Fruit fly (Drosophila melanogaster): ENCODE data around the gene pip.
A peak's percentile ranks its signal among the peaks of the same experiment; 100 is the strongest.

Gene pip

dm6 chr3L:19268720-19269401 is 68.5 kb downstream of the pip start, which contains the start of the genes Aldh7A1 and CG14085:
Gene Aldh7A1 (minus strand): TSS chr3L:19268913.
Gene CG14085 (plus strand): TSS chr3L:19269351.
- no peak for TF ChIP-seq Dll (optimal IDR thresholded peaks at IDR 0.05)
- no peak for TF ChIP-seq usp (GFP tag; optimal IDR thresholded peaks at IDR 0.05)
- no peak for TF ChIP-seq pan (optimal IDR thresholded peaks at IDR 0.05)
- TF ChIP-seq CG8478 (optimal IDR thresholded peaks at IDR 0.05) = no peak
- TF ChIP-seq psq (optimal IDR thresholded peaks at IDR 0.05) = no peak

DNA sequence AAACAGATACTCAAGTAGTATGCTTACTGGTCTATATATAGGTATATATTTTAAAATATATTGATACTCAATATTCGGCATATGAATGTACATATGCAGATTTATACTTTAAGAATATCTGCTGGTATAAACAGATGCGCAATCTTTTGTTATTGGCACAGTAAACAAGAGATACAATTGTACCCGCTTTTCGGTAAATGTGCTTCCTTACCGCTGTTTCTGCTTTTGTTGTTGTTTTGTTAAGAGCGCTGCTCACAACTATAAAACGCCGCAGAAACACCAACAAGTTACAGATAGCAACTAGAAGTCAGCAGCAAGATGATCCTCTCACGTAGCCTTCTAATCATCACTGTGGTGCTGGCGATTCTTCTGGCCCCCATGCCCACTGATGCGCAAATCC is 71.6 kb downstream of the pip start, which contains the start of gene CG45081:
Gene CG45081 (plus strand): TSS at position 301 of the 400 bp plus-strand sequence.
- TF ChIP-seq psq (optimal IDR thresholded peaks at IDR 0.05) = no peak

- no peak for TF ChIP-seq EcR (GFP tag; optimal IDR thresholded peaks at IDR 0.05)
- no peak for TF ChIP-seq CG8478 (optimal IDR thresholded peaks at IDR 0.05)
- TF ChIP-seq pan (optimal IDR thresholded peaks at IDR 0.05) = no peak
- no peak for TF ChIP-seq Dll (optimal IDR thresholded peaks at IDR 0.05)
- no peak for TF ChIP-seq usp (GFP tag; optimal IDR thresholded peaks at IDR 0.05)
- TF ChIP-seq psq (optimal IDR thresholded peaks at IDR 0.05) = no peak
Observed at dm6 chr3L:19264141-19264487, 73.3 kb downstream of the pip start, which contains the start of gene Max. Gene Max (minus strand): TSS chr3L:19264184.

DNA sequence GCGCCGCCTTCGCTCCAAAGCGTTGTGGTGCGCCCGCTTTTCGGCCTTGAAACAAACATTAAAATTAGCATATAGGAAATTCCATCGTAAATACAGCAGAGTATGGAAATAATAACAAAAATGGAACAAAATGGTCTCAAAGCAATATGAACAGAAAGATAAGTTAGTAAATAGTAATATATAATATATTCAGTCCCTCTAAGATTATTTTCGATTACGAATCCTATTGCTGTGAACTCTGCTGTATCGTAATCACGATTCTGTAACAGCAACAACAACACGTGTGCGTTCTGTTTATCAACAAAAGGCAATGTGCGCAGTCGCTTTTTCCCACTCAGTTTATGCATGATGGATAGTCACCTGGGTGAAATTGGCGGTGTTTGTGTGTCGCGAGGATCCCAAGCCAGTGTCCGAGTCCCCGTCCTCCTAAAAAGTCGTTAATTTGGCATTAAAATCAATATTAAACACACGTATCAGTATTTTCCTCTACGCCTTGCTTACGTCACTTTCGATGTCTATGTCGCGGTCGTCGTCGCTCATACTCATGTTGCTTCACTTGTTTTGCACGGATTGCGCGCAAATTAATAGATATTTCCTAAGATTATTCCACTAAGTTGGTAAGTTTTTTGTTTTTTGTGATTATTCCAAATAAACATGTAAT is 73.8 kb downstream of the pip start, which contains the start of the genes CG42374 and Mettl5:
Gene CG42374 (plus strand): TSS at position 287 of the 661 bp plus-strand sequence.
Gene Mettl5 (plus strand): TSS at position 287 of the 661 bp plus-strand sequence.
- TF ChIP-seq CG8478 (optimal IDR thresholded peaks at IDR 0.05) (no peak), usp (GFP tag; optimal IDR thresholded peaks at IDR 0.05) (no peak), psq (optimal IDR thresholded peaks at IDR 0.05) (no peak), pan (optimal IDR thresholded peaks at IDR 0.05) (no peak), EcR (GFP tag; optimal IDR thresholded peaks at IDR 0.05) (no peak), Dll (optimal IDR thresholded peaks at IDR 0.05) (no peak)

- TF ChIP-seq EcR (GFP tag; optimal IDR thresholded peaks at IDR 0.05) (no peak), psq (optimal IDR thresholded peaks at IDR 0.05) (no peak), usp (GFP tag; optimal IDR thresholded peaks at IDR 0.05) (no peak), Dll (optimal IDR thresholded peaks at IDR 0.05) (no peak), CG8478 (optimal IDR thresholded peaks at IDR 0.05) (no peak), pan (optimal IDR thresholded peaks at IDR 0.05) (no peak)
Observed at dm6 chr3L:19261720-19262119, 75.7 kb downstream of the pip start.

dm6 chr3L:19261213-19261612 is 76.2 kb downstream of the pip start, which contains the start of gene Bet1:
Gene Bet1 (plus strand): TSS chr3L:19261394.
- TF ChIP-seq pan (optimal IDR thresholded peaks at IDR 0.05) (no peak), CG8478 (optimal IDR thresholded peaks at IDR 0.05) (no peak), usp (GFP tag; optimal IDR thresholded peaks at IDR 0.05) (no peak), Dll (optimal IDR thresholded peaks at IDR 0.05) (no peak), psq (optimal IDR thresholded peaks at IDR 0.05) (no peak), EcR (GFP tag; optimal IDR thresholded peaks at IDR 0.05) (no peak)

dm6 chr3L:19260278-19260803 is 77.1 kb downstream of the pip start, which contains the start of gene nes:
Gene nes (minus strand): TSS chr3L:19260679.
- TF ChIP-seq pan (optimal IDR thresholded peaks at IDR 0.05) (no peak), EcR (GFP tag; optimal IDR thresholded peaks at IDR 0.05) (peak in 1 of 2 experiments; percentile 79), usp (GFP tag; optimal IDR thresholded peaks at IDR 0.05) (no peak), psq (optimal IDR thresholded peaks at IDR 0.05) (no peak)

DNA sequence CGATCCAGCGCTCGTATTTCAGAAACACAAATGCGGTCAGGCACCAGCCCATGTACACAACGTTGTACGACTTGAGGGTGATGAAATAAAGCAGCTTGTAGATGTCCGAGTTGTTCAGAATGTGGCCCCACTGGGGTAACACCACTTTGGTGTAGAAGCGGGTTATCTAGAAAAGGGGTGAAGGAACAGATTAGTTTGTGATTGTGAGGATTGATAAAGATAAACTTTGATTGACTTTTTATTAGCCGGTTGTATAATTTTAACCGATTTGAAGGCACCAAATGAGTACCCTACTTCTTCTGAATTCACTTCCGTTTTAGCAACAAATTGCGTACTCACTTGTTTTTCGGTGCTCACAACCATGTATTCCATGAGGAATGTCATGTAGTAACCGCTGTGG is 79.2 kb downstream of the pip start:
- TF ChIP-seq usp (GFP tag; optimal IDR thresholded peaks at IDR 0.05) (no peak), EcR (GFP tag; optimal IDR thresholded peaks at IDR 0.05) (no peak), Dll (optimal IDR thresholded peaks at IDR 0.05) (no peak), psq (optimal IDR thresholded peaks at IDR 0.05) (no peak), pan (optimal IDR thresholded peaks at IDR 0.05) (no peak), CG8478 (optimal IDR thresholded peaks at IDR 0.05) (no peak)

- no peak for TF ChIP-seq pan (optimal IDR thresholded peaks at IDR 0.05)
- TF ChIP-seq usp (GFP tag; optimal IDR thresholded peaks at IDR 0.05) = no peak
- TF ChIP-seq psq (optimal IDR thresholded peaks at IDR 0.05) = no peak
- TF ChIP-seq EcR (GFP tag; optimal IDR thresholded peaks at IDR 0.05) = no peak
- TF ChIP-seq Dll (optimal IDR thresholded peaks at IDR 0.05) = no peak
- TF ChIP-seq CG8478 (optimal IDR thresholded peaks at IDR 0.05) = no peak
Observed at dm6 chr3L:19254715-19255428, 82.5 kb downstream of the pip start, which contains the start of the genes mRpL21 and rept. Gene mRpL21 (minus strand): TSS chr3L:19255061. Gene rept (plus strand): TSS chr3L:19255340.

DNA sequence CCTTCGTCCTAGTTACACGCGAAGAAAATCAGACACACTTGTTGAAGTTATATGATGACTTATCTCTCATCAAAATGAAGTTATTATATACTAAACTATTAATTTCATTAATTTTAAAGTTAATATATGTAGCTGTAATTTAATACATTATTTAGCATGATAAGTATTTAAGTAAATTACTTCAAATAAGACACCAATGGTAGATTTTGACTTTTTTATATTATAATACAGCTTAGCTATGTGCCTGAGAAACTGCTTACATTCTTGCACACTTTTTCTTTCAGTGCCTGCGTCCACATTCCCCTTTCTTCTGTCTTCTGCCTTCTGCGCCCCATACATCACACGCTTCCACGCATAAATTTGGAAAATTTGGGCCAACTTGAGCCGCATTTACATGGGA is 85.8 kb downstream of the pip start:
- TF ChIP-seq psq (optimal IDR thresholded peaks at IDR 0.05) (no peak), EcR (GFP tag; optimal IDR thresholded peaks at IDR 0.05) (no peak), CG8478 (optimal IDR thresholded peaks at IDR 0.05) (no peak), pan (optimal IDR thresholded peaks at IDR 0.05) (no peak), Dll (optimal IDR thresholded peaks at IDR 0.05) (no peak), usp (GFP tag; optimal IDR thresholded peaks at IDR 0.05) (no peak)
